Fruit fly (Drosophila melanogaster) whole organism, embryonic: ENCODE results near the gene CG14356.

Experiments
- CG13424 ChIP-seq: fragments of 200-800 bp; sonication (Bioruptor generic); optimal IDR thresholded peaks from 2 replicates; lab custom pipeline; 2019; ENCODE audit warnings: missing biosample characterization, mild to moderate bottlenecking, missing genetic modification characterization, moderate library complexity
- CG3163 ChIP-seq: fragments of 200-800 bp; sonication (Bioruptor generic); optimal IDR thresholded peaks from 3 replicates; lab custom pipeline; 2016; ENCODE audit warnings: missing biosample characterization, missing genetic modification characterization
- CG4328 ChIP-seq: fragments of 200-800 bp; sonication (Bioruptor generic); optimal IDR thresholded peaks from 3 replicates; lab custom pipeline; 2017; ENCODE audit warnings: missing biosample characterization, missing genetic modification reagents, missing genetic modification characterization
- Hmx ChIP-seq: fragments of 200-800 bp; sonication (Bioruptor generic); optimal IDR thresholded peaks from 2 replicates; lab custom pipeline; 2016; ENCODE audit warnings: missing biosample characterization, missing genetic modification characterization
- MTF-1 ChIP-seq: fragments of 200-800 bp; sonication (Bioruptor generic); optimal IDR thresholded peaks from 2 replicates; lab custom pipeline; 2018; ENCODE audit warnings: missing biosample characterization, mild to moderate bottlenecking, missing genetic modification characterization, borderline replicate concordance
- TFAM ChIP-seq: fragments of 200-800 bp; sonication (Bioruptor generic); optimal IDR thresholded peaks from 2 replicates; lab custom pipeline; 2017; ENCODE audit warnings: missing biosample characterization, missing genetic modification characterization, inconsistent platforms
- Xbp1 ChIP-seq: fragments of 200-800 bp; sonication (Bioruptor generic); optimal IDR thresholded peaks from 3 replicates; lab custom pipeline; 2016; ENCODE audit warnings: missing biosample characterization, mild to moderate bottlenecking, missing genetic modification characterization
- sug ChIP-seq: fragments of 200-800 bp; optimal IDR thresholded peaks from 2 replicates; lab custom pipeline; 2019; ENCODE audit warnings: missing biosample characterization, mild to moderate bottlenecking, missing genetic modification characterization, moderate library complexity
- vnd ChIP-seq: fragments of 200-800 bp; sonication (Bioruptor generic); IDR thresholded peaks from 3 replicates; pipeline ENCODE4 v1.3.6; 2022; ENCODE audit warnings: missing biosample characterization, missing genetic modification characterization; ENCODE audit not compliant: partially characterized antibody
- z ChIP-seq: fragments of 200-800 bp; sonication (Bioruptor generic); IDR thresholded peaks from 3 replicates; pipeline ENCODE4 v1.3.6; 2022; ENCODE audit warnings: missing biosample characterization, missing genetic modification characterization

DNA sequence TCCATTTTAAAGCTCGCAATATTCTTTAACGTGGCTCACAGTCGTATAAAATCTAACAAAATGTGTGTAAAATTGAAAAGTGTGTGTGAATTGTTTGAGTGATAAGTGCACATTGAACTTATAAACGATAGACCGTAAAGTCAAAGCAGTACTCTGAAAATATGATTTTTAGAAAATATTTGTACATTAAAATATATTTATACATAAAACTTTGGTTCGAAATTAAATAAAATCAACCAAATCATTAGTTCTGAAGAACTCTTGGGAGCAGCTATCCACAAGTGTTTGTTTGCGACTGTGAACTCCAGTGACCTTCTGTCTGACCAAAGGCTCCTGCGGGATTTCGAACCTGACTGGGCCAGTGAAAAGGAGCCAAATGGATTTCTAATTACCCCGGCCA is 28.3 kb upstream of the CG14356 start, which contains the start of gene CG31327:
- TF ChIP-seq CG13424 (tag; lab: Kevin White, UChicago) (no peak), TFAM (GFP tag; lab: Kevin White, UChicago) (no peak), CG4328 (GFP tag; lab: Kevin White, UChicago) (no peak), CG3163 (GFP tag; lab: Kevin White, UChicago) (no peak), z (no peak), MTF-1 (GFP tag; lab: Kevin White, UChicago) (no peak), sug (tag; lab: Kevin White, UChicago) (no peak), Hmx (GFP tag; lab: Kevin White, UChicago) (no peak), Xbp1 (GFP tag; lab: Kevin White, UChicago) (no peak), vnd (no peak)
